Fruit fly (Drosophila melanogaster) whole organism, prepupa: ENCODE measurements around the gene CG12531.

Experiments
- Blimp-1 ChIP-seq: fragments of 200-800 bp; sonication (Bioruptor generic); optimal IDR thresholded peaks from 3 replicates; lab custom pipeline; 2017; ENCODE audit warnings: missing biosample characterization, missing genetic modification characterization, mild to moderate bottlenecking, moderate library complexity, missing genetic modification reagents
- CG10669 ChIP-seq: fragments of 200-800 bp; sonication (Bioruptor generic); optimal IDR thresholded peaks from 3 replicates; lab custom pipeline; 2018; ENCODE audit warnings: missing biosample characterization, mild to moderate bottlenecking, missing genetic modification characterization, moderate library complexity
- CG6792 ChIP-seq: fragments of 200-800 bp; sonication (Bioruptor generic); optimal IDR thresholded peaks from 3 replicates; lab custom pipeline; 2016; ENCODE audit warnings: missing biosample characterization, missing genetic modification characterization
- CG9139 ChIP-seq: fragments of 200-800 bp; sonication (Bioruptor generic); optimal IDR thresholded peaks from 3 replicates; lab custom pipeline; 2017; ENCODE audit warnings: missing biosample characterization, mild to moderate bottlenecking, missing genetic modification characterization
- Ets96B ChIP-seq: fragments of 200-800 bp; optimal IDR thresholded peaks from 2 replicates; lab custom pipeline; 2019; ENCODE audit warnings: missing biosample characterization, mild to moderate bottlenecking, missing genetic modification characterization, moderate library complexity
- Gug ChIP-seq: fragments of 200-800 bp; sonication (Bioruptor generic); IDR thresholded peaks from 2 replicates; pipeline ENCODE4 v1.3.6; 2022; ENCODE audit warnings: missing biosample characterization, missing genetic modification characterization
- Hr39 ChIP-seq: fragments of 200-800 bp; sonication (Bioruptor generic); optimal IDR thresholded peaks from 2 replicates; lab custom pipeline; 2016; ENCODE audit warnings: missing biosample characterization, missing genetic modification characterization
- Sox14 ChIP-seq: fragments of 200-800 bp; sonication (Bioruptor generic); optimal IDR thresholded peaks from 3 replicates; lab custom pipeline; 2016; ENCODE audit warnings: missing biosample characterization, missing genetic modification characterization
- acj6 ChIP-seq: fragments of 200-800 bp; sonication (Bioruptor generic); optimal IDR thresholded peaks from 3 replicates; lab custom pipeline; 2016; ENCODE audit warnings: missing biosample characterization, missing genetic modification characterization
- dac ChIP-seq: fragments of 200-800 bp; sonication (Bioruptor generic); optimal IDR thresholded peaks from 2 replicates; lab custom pipeline; 2017; ENCODE audit warnings: missing biosample characterization, mild to moderate bottlenecking, missing genetic modification characterization
- fd59A ChIP-seq: fragments of 200-800 bp; sonication (Bioruptor generic); optimal IDR thresholded peaks from 2 replicates; lab custom pipeline; 2017; ENCODE audit warnings: missing biosample characterization, mild to moderate bottlenecking, missing genetic modification characterization, missing genetic modification reagents
- fkh ChIP-seq: fragments of 200-800 bp; sonication (Bioruptor generic); optimal IDR thresholded peaks from 3 replicates; lab custom pipeline; 2017; ENCODE audit warnings: missing biosample characterization, mild to moderate bottlenecking, missing genetic modification characterization, moderate library complexity
- spab ChIP-seq: fragments of 200-800 bp; sonication (Bioruptor generic); optimal IDR thresholded peaks from 2 replicates; lab custom pipeline; 2017; ENCODE audit warnings: missing biosample characterization, mild to moderate bottlenecking, missing genetic modification characterization, missing genetic modification reagents
- svp ChIP-seq: fragments of 200-800 bp; sonication (Bioruptor generic); peaks from one replicate; lab custom pipeline; 2016; ENCODE audit warnings: missing biosample characterization, missing genetic modification characterization

DNA sequence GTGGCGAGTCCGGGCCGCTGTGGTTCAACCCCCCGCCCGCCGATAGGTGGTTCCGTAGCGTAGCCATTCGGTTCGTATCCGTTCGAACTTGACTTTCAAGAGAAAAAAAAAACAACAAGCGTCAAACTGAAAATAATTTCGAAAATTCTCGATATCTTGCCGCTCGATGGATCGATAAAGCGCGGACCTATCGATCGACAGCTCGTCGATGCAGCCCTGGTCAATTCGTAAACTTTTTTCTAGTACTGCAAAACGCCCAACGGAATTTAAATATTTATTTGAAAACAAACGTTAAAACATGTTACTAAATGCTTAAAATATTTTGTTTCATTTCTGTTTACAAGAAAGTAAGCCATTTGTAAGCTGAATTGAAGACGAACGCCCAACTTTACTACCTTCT is 43.4 kb downstream of the CG12531 start:
- TF ChIP-seq Ets96B (no peak), Blimp-1 (no peak), CG6792 (GFP tag; lab: Kevin White, UChicago) (no peak), svp (GFP tag; lab: Kevin White, UChicago) (no peak), dac (GFP tag; lab: Kevin White, UChicago) (no peak), acj6 (GFP tag; lab: Kevin White, UChicago) (no peak), fd59A (no peak), Hr39 (GFP tag; lab: Kevin White, UChicago) (no peak), fkh (GFP tag; lab: Kevin White, UChicago) (no peak), CG10669 (GFP tag; lab: Kevin White, UChicago) (no peak), spab (GFP tag; lab: Kevin White, UChicago) (no peak), Gug (GFP tag; lab: Robert Waterston, UW) (no peak), Sox14 (GFP tag; lab: Kevin White, UChicago) (no peak), CG9139 (GFP tag; lab: Kevin White, UChicago) (no peak)
